Fruit fly (Drosophila melanogaster) whole organism, pupa: Measurements from ENCODE around the gene CrebB.

Source experiments
- CG10348 ChIP-seq: fragments of 200-800 bp; sonication (Bioruptor generic); IDR thresholded peaks from 2 replicates; pipeline ENCODE4 v1.3.6; 2022; ENCODE audit warnings: missing biosample characterization, missing genetic modification characterization
- CG12605 ChIP-seq: fragments of 200-800 bp; sonication (Bioruptor generic); IDR thresholded peaks from 2 replicates; pipeline ENCODE4 v1.3.6; 2022; ENCODE audit warnings: missing biosample characterization, missing genetic modification characterization
- CG13204 ChIP-seq: fragments of 200-800 bp; sonication (Bioruptor generic); optimal IDR thresholded peaks from 2 replicates; lab custom pipeline; 2018; ENCODE audit warnings: missing biosample characterization, mild to moderate bottlenecking, missing genetic modification characterization, moderate library complexity
- CG14655 ChIP-seq: fragments of 200-800 bp; sonication (Bioruptor generic); optimal IDR thresholded peaks from 3 replicates; lab custom pipeline; 2017; ENCODE audit warnings: mild to moderate bottlenecking, missing biosample characterization, missing genetic modification reagents, missing genetic modification characterization
- CG15710 ChIP-seq: fragments of 200-800 bp; sonication (Bioruptor generic); optimal IDR thresholded peaks from 2 replicates; lab custom pipeline; 2018; ENCODE audit warnings: missing biosample characterization, mild to moderate bottlenecking, missing genetic modification characterization, moderate library complexity
- CG17806 ChIP-seq: fragments of 200-800 bp; sonication (Bioruptor generic); optimal IDR thresholded peaks from 2 replicates; lab custom pipeline; 2018; ENCODE audit warnings: missing biosample characterization, mild to moderate bottlenecking, missing genetic modification characterization, moderate library complexity
- CG32121 ChIP-seq: fragments of 200-800 bp; sonication (Bioruptor generic); IDR thresholded peaks from 2 replicates; pipeline ENCODE4 v1.3.6; 2022; ENCODE audit warnings: missing biosample characterization, missing genetic modification characterization
- CG34367 ChIP-seq: fragments of 200-800 bp; sonication (Bioruptor generic); optimal IDR thresholded peaks from 2 replicates; lab custom pipeline; 2018; ENCODE audit warnings: missing biosample characterization, mild to moderate bottlenecking, missing genetic modification characterization
- CG4496 ChIP-seq: fragments of 200-800 bp; sonication (Bioruptor generic); IDR thresholded peaks from 3 replicates; pipeline ENCODE4 v1.3.6; 2022; ENCODE audit warnings: missing biosample characterization, missing genetic modification characterization
- CG8159 ChIP-seq: fragments of 200-800 bp; sonication (Bioruptor generic); optimal IDR thresholded peaks from 3 replicates; lab custom pipeline; 2018; ENCODE audit warnings: missing biosample characterization, mild to moderate bottlenecking, missing genetic modification characterization, moderate library complexity
- CG8301 ChIP-seq: fragments of 200-800 bp; sonication (Bioruptor generic); optimal IDR thresholded peaks from 2 replicates; lab custom pipeline; 2018; ENCODE audit warnings: missing biosample characterization, mild to moderate bottlenecking, missing genetic modification characterization
- CG9948 ChIP-seq: fragments of 200-800 bp; sonication (Bioruptor generic); optimal IDR thresholded peaks from 2 replicates; lab custom pipeline; 2018; ENCODE audit warnings: missing biosample characterization, mild to moderate bottlenecking, missing genetic modification characterization, moderate library complexity
- D1 ChIP-seq: fragments of 200-800 bp; sonication (Bioruptor generic); optimal IDR thresholded peaks from 2 replicates; lab custom pipeline; 2018; ENCODE audit warnings: missing biosample characterization, mild to moderate bottlenecking, missing genetic modification characterization, moderate library complexity
- EcR ChIP-seq: fragments of 200-800 bp; sonication (Bioruptor generic); optimal IDR thresholded peaks from 3 replicates; lab custom pipeline; 2019; ENCODE audit warnings: missing biosample characterization, missing genetic modification characterization, mild to moderate bottlenecking, moderate library complexity, missing genetic modification reagents
- Ets98B ChIP-seq: fragments of 200-800 bp; sonication (Bioruptor generic); IDR thresholded peaks from 2 replicates; pipeline ENCODE4 v1.3.6; 2022; ENCODE audit warnings: missing biosample characterization, missing genetic modification characterization
- Pif1A ChIP-seq: fragments of 200-800 bp; sonication (Bioruptor generic); optimal IDR thresholded peaks from 3 replicates; lab custom pipeline; 2016; ENCODE audit warnings: missing biosample characterization, missing genetic modification characterization
- Pif1B ChIP-seq: fragments of 200-800 bp; sonication (Bioruptor generic); optimal IDR thresholded peaks from 3 replicates; lab custom pipeline; 2016; ENCODE audit warnings: missing biosample characterization, missing genetic modification characterization
- Snoo ChIP-seq: fragments of 200-800 bp; sonication (Bioruptor generic); optimal IDR thresholded peaks from 3 replicates; lab custom pipeline; 2017; ENCODE audit warnings: missing biosample characterization, mild to moderate bottlenecking, missing genetic modification characterization, inconsistent platforms
- fd96Ca ChIP-seq: fragments of 200-800 bp; sonication (Bioruptor generic); IDR thresholded peaks from 3 replicates; pipeline ENCODE4 v1.3.6; 2022; ENCODE audit warnings: missing biosample characterization, missing genetic modification characterization
- gl ChIP-seq: fragments of 200-800 bp; sonication (Bioruptor generic); optimal IDR thresholded peaks from 2 replicates; lab custom pipeline; 2018; ENCODE audit warnings: missing biosample characterization, mild to moderate bottlenecking, missing genetic modification characterization
- rn ChIP-seq: fragments of 200-800 bp; sonication (Bioruptor generic); IDR thresholded peaks from 2 replicates; pipeline ENCODE4 v1.3.6; 2022; ENCODE audit warnings: missing biosample characterization, missing genetic modification characterization

Gene CrebB

dm6 chrX:18405567-18406059, 39.5 kb downstream of the CrebB start:
- TF ChIP-seq CG4496 (GFP tag; lab: Robert Waterston, UW) (peak; percentile 60; the same call in 2 of the 3 replicates), CG8301 (tag; lab: Kevin White, UChicago) (peak; percentile 55), CG17806 (tag; lab: Kevin White, UChicago) (no peak), Snoo (tag; lab: Kevin White, UChicago) (no peak), CG8159 (peak; percentile 38), Pif1A (GFP tag; lab: Kevin White, UChicago) (peak; percentile 28), CG14655 (GFP tag; lab: Kevin White, UChicago) (peak; percentile 71), CG13204 (no peak), Ets98B (GFP tag; lab: Robert Waterston, UW) (peak; percentile 40; the same call in 1 of the 2 replicates), rn (GFP tag; lab: Robert Waterston, UW) (no peak), fd96Ca (peak; percentile 62), Pif1B (GFP tag; lab: Kevin White, UChicago) (peak; percentile 32), CG34367 (tag; lab: Kevin White, UChicago) (peak; percentile 20), CG32121 (GFP tag; lab: Robert Waterston, UW) (peak; percentile 67), D1 (tag; lab: Kevin White, UChicago) (no peak), CG12605 (GFP tag; lab: Robert Waterston, UW) (peak; percentile 42; the same call in 1 of the 2 replicates), gl (tag; lab: Kevin White, UChicago) (no peak), CG15710 (no peak), CG10348 (GFP tag; lab: Robert Waterston, UW) (peak; percentile 28; the same call in 1 of the 2 replicates), EcR (no peak), CG9948 (tag; lab: Kevin White, UChicago) (peak; percentile 25)
- TF ChIP-seq, all 21 proteins: peak for 13

dm6 chrX:18406593-18407393, 40.6 kb downstream of the CrebB start:
- TF ChIP-seq Ets98B (GFP tag; lab: Robert Waterston, UW) (peak; percentile 33; the same call in 1 of the 2 replicates), Snoo (tag; lab: Kevin White, UChicago) (no peak), CG32121 (GFP tag; lab: Robert Waterston, UW) (0 out of 2 replicates have a peak, but pooled peaks have one; percentile 12)

dm6 chrX:18407394-18407721, 41.2 kb downstream of the CrebB start:
- TF ChIP-seq Snoo (tag; lab: Kevin White, UChicago) (no peak), fd96Ca (no peak), CG4496 (GFP tag; lab: Robert Waterston, UW) (peak; percentile 37; the same call in 1 of the 3 replicates), Ets98B (GFP tag; lab: Robert Waterston, UW) (peak; percentile 26), Pif1B (GFP tag; lab: Kevin White, UChicago) (no peak), CG13204 (no peak), CG32121 (GFP tag; lab: Robert Waterston, UW) (no peak; the same call in 1 of the 2 replicates), CG17806 (tag; lab: Kevin White, UChicago) (no peak), CG8301 (tag; lab: Kevin White, UChicago) (peak; percentile 32), rn (GFP tag; lab: Robert Waterston, UW) (no peak), CG10348 (GFP tag; lab: Robert Waterston, UW) (no peak), CG9948 (tag; lab: Kevin White, UChicago) (peak; percentile 26), Pif1A (GFP tag; lab: Kevin White, UChicago) (no peak), CG34367 (tag; lab: Kevin White, UChicago) (peak; percentile 11), CG15710 (peak; percentile 30), CG8159 (peak; percentile 5), CG14655 (GFP tag; lab: Kevin White, UChicago) (no peak), CG12605 (GFP tag; lab: Robert Waterston, UW) (peak; percentile 37; the same call in 1 of the 2 replicates), EcR (no peak), D1 (tag; lab: Kevin White, UChicago) (no peak), gl (tag; lab: Kevin White, UChicago) (no peak)

- TF ChIP-seq rn (GFP tag; lab: Robert Waterston, UW) (no peak), CG32121 (GFP tag; lab: Robert Waterston, UW) (no peak), CG4496 (GFP tag; lab: Robert Waterston, UW) (no peak), CG34367 (tag; lab: Kevin White, UChicago) (no peak), CG8301 (tag; lab: Kevin White, UChicago) (no peak), Pif1B (GFP tag; lab: Kevin White, UChicago) (no peak)
Observed at dm6 chrX:18409449-18409848, 43.3 kb downstream of the CrebB start.

- no peak for TF ChIP-seq CG10348 (GFP tag; lab: Robert Waterston, UW)
- TF ChIP-seq CG12605 (GFP tag; lab: Robert Waterston, UW): peak; percentile 39; the same call in 1 of the 2 replicates
- peak; percentile 13; the same call in 1 of the 3 replicates for TF ChIP-seq CG4496 (GFP tag; lab: Robert Waterston, UW)
- TF ChIP-seq, all 21 proteins: peak for 2
Observed at dm6 chrX:18409938-18410337, 43.8 kb downstream of the CrebB start, which contains the start of gene Nt5b. Gene Nt5b, minus strand, starts transcription at chrX:18410144.

dm6 chrX:18415115-18415514, 49.0 kb downstream of the CrebB start, which contains the start of gene CG15056:
Gene CG15056, plus strand, starts transcription at chrX:18415415.
- TF ChIP-seq EcR (no peak), CG13204 (no peak), CG8159 (no peak), CG34367 (tag; lab: Kevin White, UChicago) (no peak), Pif1A (GFP tag; lab: Kevin White, UChicago) (no peak), CG32121 (GFP tag; lab: Robert Waterston, UW) (no peak), CG10348 (GFP tag; lab: Robert Waterston, UW) (no peak), CG14655 (GFP tag; lab: Kevin White, UChicago) (no peak), Snoo (tag; lab: Kevin White, UChicago) (no peak)
